Worm (Caenorhabditis elegans): ENCODE data around the gene idpb-2.

DNA sequence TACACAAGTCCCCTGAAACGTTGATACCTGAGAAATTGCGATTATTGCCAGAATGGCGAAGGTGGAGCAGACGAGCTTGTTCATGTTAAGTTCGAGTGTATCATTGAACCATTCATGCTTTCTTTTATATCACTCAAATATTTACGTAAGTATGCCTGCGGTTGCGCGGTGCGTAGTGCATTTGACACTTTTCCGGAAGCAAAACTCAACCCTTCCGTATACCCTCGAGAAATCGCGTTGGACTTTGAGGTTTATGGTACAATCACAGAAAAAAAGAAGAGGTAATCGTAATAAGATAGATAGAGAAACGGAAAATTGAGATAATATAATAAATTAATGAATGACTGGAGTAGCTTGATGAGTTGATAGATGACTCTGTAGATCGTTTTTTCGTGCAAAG lies at the start of gene idpb-2:
- TF ChIP-seq skn-1 (tag; optimal IDR thresholded peaks at IDR 0.05) (no peak), efl-1 (optimal IDR thresholded peaks at IDR 0.05) (no peak), efl-1 (GFP tag; optimal IDR thresholded peaks at IDR 0.05 in 1 of 2) (no peak), egl-27 (tag; optimal IDR thresholded peaks at IDR 0.05) (no peak), nhr-19 (GFP tag; conservative IDR thresholded peaks at IDR 0.05) (no peak), mef-2 (tag; optimal IDR thresholded peaks at IDR 0.05) (no peak)

Data from whole organism, L1 larva.